Fruit fly (Drosophila melanogaster): Measurements from ENCODE around the gene CG14969.

CG14969 gene

DNA sequence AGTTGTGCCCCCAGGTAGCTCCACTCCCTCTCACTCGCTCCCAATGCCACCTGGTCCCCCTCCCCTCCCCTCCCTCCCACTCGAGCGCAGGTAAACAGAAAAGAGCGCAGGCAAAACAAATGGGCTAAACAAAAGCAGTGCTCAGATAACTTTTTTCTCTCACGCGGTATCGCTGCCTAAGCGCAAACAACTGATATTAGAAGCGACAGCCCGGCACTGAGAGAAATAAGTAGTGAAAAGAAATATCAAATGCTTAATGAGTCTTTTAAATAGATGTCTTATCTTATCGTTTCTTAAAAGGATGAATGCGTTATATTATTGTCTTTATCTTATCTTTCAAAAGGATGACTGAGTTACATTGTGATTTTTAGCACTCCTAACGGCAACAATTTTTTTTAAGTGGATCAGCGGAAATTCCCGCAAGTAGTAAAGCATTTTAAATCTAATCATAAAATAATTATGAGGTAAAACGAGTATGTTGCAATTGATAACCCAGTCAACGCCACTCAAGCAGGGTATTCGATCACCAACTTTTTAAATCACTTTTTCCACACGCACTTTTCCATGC lies 33.5 kb downstream of the CG14969 start (continued):
- TF ChIP-seq CG6683 (GFP tag; optimal IDR thresholded peaks at IDR 0.05) (peak; percentile 83), sob (GFP tag; IDR thresholded peaks at IDR 0.05) (peak; percentile 94), CG6654 (GFP tag; optimal IDR thresholded peaks at IDR 0.05) (peak; percentile 67), CG15601 (tag; optimal IDR thresholded peaks at IDR 0.05) (peak; percentile 88), maf-S (GFP tag; optimal IDR thresholded peaks at IDR 0.05) (peak; percentile 92), Doc2 (GFP tag; IDR thresholded peaks at IDR 0.05) (no peak), amos (GFP tag; IDR thresholded peaks at IDR 0.05; ENCODE audit: partially characterized antibody) (no peak), fu2 (GFP tag; optimal IDR thresholded peaks at IDR 0.05) (peak; percentile 80), CG2120 (GFP tag; optimal IDR thresholded peaks at IDR 0.05) (peak; percentile 94), CG9215 (GFP tag; IDR thresholded peaks at IDR 0.05) (peak; percentile 69), HLHmδ (GFP tag; optimal IDR thresholded peaks at IDR 0.05) (no peak), CG16779 (GFP tag; IDR thresholded peaks at IDR 0.05) (peak; percentile 61; the same call in 1 of the 2 replicates), CG17829 (tag; optimal IDR thresholded peaks at IDR 0.05) (peak; percentile 92), Pdp1 (GFP tag; optimal IDR thresholded peaks at IDR 0.05) (peak; percentile 86 to 89), kay (GFP tag; optimal IDR thresholded peaks at IDR 0.05) (peak; percentile 84), CG8388 (GFP tag; optimal IDR thresholded peaks at IDR 0.05) (peak; percentile 90), CG11093 (GFP tag; IDR thresholded peaks at IDR 0.05) (peak; percentile 76; the same call in 2 of the 3 replicates), Ssrp (tag; optimal IDR thresholded peaks at IDR 0.05) (peak; percentile 87), CG9727 (GFP tag; optimal IDR thresholded peaks at IDR 0.05) (peak; percentile 89), slbo (GFP tag; IDR thresholded peaks at IDR 0.05) (peak; percentile 90), CG18476 (GFP tag; optimal IDR thresholded peaks at IDR 0.05) (peak; percentile 83), grau (tag; optimal IDR thresholded peaks at IDR 0.05) (peak; percentile 93), wek (GFP tag; optimal IDR thresholded peaks at IDR 0.05) (peak; percentile 33), so (GFP tag; IDR thresholded peaks at IDR 0.05) (peak; percentile 93), NC2α (GFP tag; optimal IDR thresholded peaks at IDR 0.05) (peak; percentile 84), bowl (GFP tag; IDR thresholded peaks at IDR 0.05) (peak; percentile 73; the same call in 1 of the 2 replicates), CG31224 (GFP tag; IDR thresholded peaks at IDR 0.05) (peak; percentile 77), CG5245 (GFP tag; optimal IDR thresholded peaks at IDR 0.05) (peak; percentile 83), CG12236 (GFP tag; optimal IDR thresholded peaks at IDR 0.05) (peak; percentile 69), ro (GFP tag; IDR thresholded peaks at IDR 0.05) (peak; percentile 82), CG18619 (GFP tag; optimal IDR thresholded peaks at IDR 0.05) (peak; percentile 83), Rx (GFP tag; IDR thresholded peaks at IDR 0.05) (peak; percentile 86), gsb-n (tag; optimal IDR thresholded peaks at IDR 0.05) (peak; percentile 88), pzg (GFP tag; optimal IDR thresholded peaks at IDR 0.05) (no peak), CG10979 (tag; optimal IDR thresholded peaks at IDR 0.05) (peak; percentile 92), en (GFP tag; optimal IDR thresholded peaks at IDR 0.05) (peak; percentile 92), HLH4C (GFP tag; IDR thresholded peaks at IDR 0.05; ENCODE audit: partially characterized antibody) (no peak), pfk (GFP tag; optimal IDR thresholded peaks at IDR 0.05) (no peak), CTCF (GFP tag; optimal IDR thresholded peaks at IDR 0.05) (peak; percentile 60), CG18011 (GFP tag; optimal IDR thresholded peaks at IDR 0.05) (peak; percentile 74), Hr3 (GFP tag; optimal IDR thresholded peaks at IDR 0.05) (peak; percentile 88), mam (GFP tag; optimal IDR thresholded peaks at IDR 0.05) (peak; percentile 92), CG12071 (GFP tag; optimal IDR thresholded peaks at IDR 0.05) (peak; percentile 89), CG9932 (GFP tag; IDR thresholded peaks at IDR 0.05) (peak; percentile 70), ind (GFP tag; optimal IDR thresholded peaks at IDR 0.05) (peak; percentile 91), CG7928 (GFP tag; optimal IDR thresholded peaks at IDR 0.05) (peak; percentile 29), CG8765 (GFP tag; IDR thresholded peaks at IDR 0.05) (peak; percentile 34; the same call in 1 of the 2 replicates), CG30403 (GFP tag; optimal IDR thresholded peaks at IDR 0.05) (peak; percentile 93), eyg (GFP tag; optimal IDR thresholded peaks at IDR 0.05) (peak; percentile 91), toy (GFP tag; IDR thresholded peaks at IDR 0.05) (peak; percentile 82), Neu2 (GFP tag; optimal IDR thresholded peaks at IDR 0.05; ENCODE audit: borderline replicate concordance) (no peak)
